Worm (Caenorhabditis elegans) whole organism, L3 larva: ENCODE data around the gene F36H1.3.

ENCODE experiments used
- R02D3.7 ChIP-seq: fragments of 150-350 bp; optimal IDR thresholded peaks from 2 replicates; lab custom pipeline; 2014; ENCODE audit warnings: missing biosample characterization, missing genetic modification characterization
- ama-1 ChIP-seq: fragments of 150-350 bp; optimal IDR thresholded peaks from 2 replicates; lab custom pipeline; 2018
- jun-1 ChIP-seq: fragments of 150-350 bp; optimal IDR thresholded peaks from 2 replicates; lab custom pipeline; 2014; ENCODE audit warnings: missing biosample characterization, missing genetic modification reagents, missing genetic modification characterization
- mdl-1 ChIP-seq: fragments of 150-350 bp; optimal IDR thresholded peaks from 2 replicates; lab custom pipeline; 2014; ENCODE audit warnings: missing biosample characterization, missing genetic modification characterization
- nfya-1 ChIP-seq: sonication (generic microtip); optimal IDR thresholded peaks from 2 replicates; lab custom pipeline; 2017; ENCODE audit warnings: missing genetic modification characterization, mild to moderate bottlenecking, missing compliant biosample characterization, antibody characterized with exemption, moderate library complexity; ENCODE audit not compliant: insufficient read depth
- nhr-12 ChIP-seq: fragments of 150-350 bp; optimal IDR thresholded peaks from 2 replicates; lab custom pipeline; 2014; ENCODE audit warnings: missing biosample characterization, missing genetic modification characterization
- sea-2 ChIP-seq: fragments of 150-350 bp; sonication (generic microtip); optimal IDR thresholded peaks from 4 replicates; lab custom pipeline; 2014; ENCODE audit warnings: missing biosample characterization, missing genetic modification reagents, missing genetic modification characterization

ce11 chrIV:11089527-11089926, 39.6 kb downstream of the F36H1.3 start, which contains the start of gene M7.7:
- TF ChIP-seq mdl-1: no peak
- TF ChIP-seq jun-1: no peak
- TF ChIP-seq sea-2 (GFP tag; lab: Kevin White, UChicago): no peak
- TF ChIP-seq R02D3.7: no peak
- no peak for TF ChIP-seq ama-1 (lab: Kevin White, UChicago)
- TF ChIP-seq nfya-1 (tag; lab: Kevin White, UChicago): no peak
- no peak for TF ChIP-seq nhr-12 (tag; lab: Kevin White, UChicago)
